Fruit fly (Drosophila melanogaster): ENCODE data around the gene CG31955.
A peak's percentile ranks its signal among the peaks of the same experiment; 100 is the strongest.

CG31955 gene

dm6 chr2L:3703260-3703659 lies 9.6 kb downstream of the CG31955 start, which contains the start of gene CG2816:
Gene CG2816 (plus strand): TSS chr2L:3703659.
- TF ChIP-seq Jra (GFP tag; optimal IDR thresholded peaks at IDR 0.05) (peak; percentile 84), fru (GFP tag; optimal IDR thresholded peaks at IDR 0.05) (peak; percentile 95), N (GFP tag; optimal IDR thresholded peaks at IDR 0.05) (no peak), dsf (GFP tag; optimal IDR thresholded peaks at IDR 0.05; ENCODE audit: borderline replicate concordance) (peak; percentile 65), dmrt93B (GFP tag; optimal IDR thresholded peaks at IDR 0.05) (peak; percentile 84), Abd-B (GFP tag; optimal IDR thresholded peaks at IDR 0.05) (no peak), pan (optimal IDR thresholded peaks at IDR 0.05) (no peak), foxo (GFP tag; optimal IDR thresholded peaks at IDR 0.05) (peak; percentile 78 to 94), Myc (optimal IDR thresholded peaks at IDR 0.05) (peak; percentile 30), ey (GFP tag; optimal IDR thresholded peaks at IDR 0.05) (peak; percentile 98), CG32264 (GFP tag; optimal IDR thresholded peaks at IDR 0.05) (peak; percentile 84), Rel (GFP tag; optimal IDR thresholded peaks at IDR 0.05) (peak; percentile 39), Rel (tag; optimal IDR thresholded peaks at IDR 0.05) (peak; percentile 74), jim (GFP tag; optimal IDR thresholded peaks at IDR 0.05) (peak; percentile 25), CG9705 (GFP tag; optimal IDR thresholded peaks at IDR 0.05) (peak; percentile 90), psq (GFP tag; optimal IDR thresholded peaks at IDR 0.05) (peak; percentile 85), GATAd (GFP tag; optimal IDR thresholded peaks at IDR 0.05) (peak; percentile 88), OdsH (GFP tag; optimal IDR thresholded peaks at IDR 0.05) (peak; percentile 95), usp (GFP tag; optimal IDR thresholded peaks at IDR 0.05) (no peak), woc (GFP tag; optimal IDR thresholded peaks at IDR 0.05) (peak; percentile 81), sv (GFP tag; optimal IDR thresholded peaks at IDR 0.05) (no peak), brk (GFP tag; optimal IDR thresholded peaks at IDR 0.05) (peak; percentile 88), br (GFP tag; optimal IDR thresholded peaks at IDR 0.05) (peak; percentile 93), dl (GFP tag; optimal IDR thresholded peaks at IDR 0.05; ENCODE audit: insufficient read depth in 1 of 2, partially characterized antibody in 2 of 2) (no peak), Dfd (GFP tag; optimal IDR thresholded peaks at IDR 0.05) (no peak), h (GFP tag; optimal IDR thresholded peaks at IDR 0.05) (peak; percentile 97), Sp1 (GFP tag; optimal IDR thresholded peaks at IDR 0.05) (peak; percentile 92), Hr83 (GFP tag; optimal IDR thresholded peaks at IDR 0.05; ENCODE audit: poor library complexity, severe bottlenecking) (no peak), lola (GFP tag; optimal IDR thresholded peaks at IDR 0.05) (no peak), Mio (GFP tag; optimal IDR thresholded peaks at IDR 0.05) (peak; percentile 85), tai (GFP tag; optimal IDR thresholded peaks at IDR 0.05) (peak; percentile 90), Hnf4 (GFP tag; optimal IDR thresholded peaks at IDR 0.05) (peak; percentile 93), rgr (GFP tag; optimal IDR thresholded peaks at IDR 0.05) (peak; percentile 95), Hr78 (GFP tag; optimal IDR thresholded peaks at IDR 0.05) (no peak), Vsx2 (GFP tag; optimal IDR thresholded peaks at IDR 0.05; ENCODE audit: partially characterized antibody) (no peak), HLH106 (tag; optimal IDR thresholded peaks at IDR 0.05) (peak; percentile 96), sage (GFP tag; optimal IDR thresholded peaks at IDR 0.05) (peak; percentile 58)

- TF ChIP-seq Hnf4 (GFP tag; optimal IDR thresholded peaks at IDR 0.05): no peak
- no peak for TF ChIP-seq usp (GFP tag; optimal IDR thresholded peaks at IDR 0.05)
- no peak for TF ChIP-seq Sp1 (GFP tag; optimal IDR thresholded peaks at IDR 0.05)
- TF ChIP-seq pan (optimal IDR thresholded peaks at IDR 0.05): no peak
- TF ChIP-seq jim (GFP tag; optimal IDR thresholded peaks at IDR 0.05): no peak
- TF ChIP-seq Dfd (GFP tag; optimal IDR thresholded peaks at IDR 0.05): no peak
- TF ChIP-seq woc (GFP tag; optimal IDR thresholded peaks at IDR 0.05): no peak
- no peak for TF ChIP-seq h (GFP tag; optimal IDR thresholded peaks at IDR 0.05)
- TF ChIP-seq dl (GFP tag; optimal IDR thresholded peaks at IDR 0.05; ENCODE audit: insufficient read depth in 1 of 2, partially characterized antibody in 2 of 2): no peak
- TF ChIP-seq Rel (GFP tag; optimal IDR thresholded peaks at IDR 0.05): no peak
- TF ChIP-seq Rel (tag; optimal IDR thresholded peaks at IDR 0.05): no peak
- no peak for TF ChIP-seq CrebA (GFP tag; optimal IDR thresholded peaks at IDR 0.05; ENCODE audit: borderline replicate concordance)
- no peak for TF ChIP-seq N (GFP tag; optimal IDR thresholded peaks at IDR 0.05)
- no peak for TF ChIP-seq Vsx2 (GFP tag; optimal IDR thresholded peaks at IDR 0.05; ENCODE audit: partially characterized antibody)
- TF ChIP-seq dsf (GFP tag; optimal IDR thresholded peaks at IDR 0.05; ENCODE audit: borderline replicate concordance): no peak
- TF ChIP-seq OdsH (GFP tag; optimal IDR thresholded peaks at IDR 0.05): no peak
- TF ChIP-seq sage (GFP tag; optimal IDR thresholded peaks at IDR 0.05): no peak
These were observed 11.4 kb downstream of the CG31955 start, which contains the start of gene CG43145 for dm6 chr2L:3701526-3701925. Gene CG43145 (plus strand): TSS chr2L:3701826.
